Fruit fly (Drosophila melanogaster): Measurements from ENCODE around the gene CG10194.
A peak's percentile ranks its signal among the peaks of the same experiment; 100 is the strongest.

Gene CG10194

DNA sequence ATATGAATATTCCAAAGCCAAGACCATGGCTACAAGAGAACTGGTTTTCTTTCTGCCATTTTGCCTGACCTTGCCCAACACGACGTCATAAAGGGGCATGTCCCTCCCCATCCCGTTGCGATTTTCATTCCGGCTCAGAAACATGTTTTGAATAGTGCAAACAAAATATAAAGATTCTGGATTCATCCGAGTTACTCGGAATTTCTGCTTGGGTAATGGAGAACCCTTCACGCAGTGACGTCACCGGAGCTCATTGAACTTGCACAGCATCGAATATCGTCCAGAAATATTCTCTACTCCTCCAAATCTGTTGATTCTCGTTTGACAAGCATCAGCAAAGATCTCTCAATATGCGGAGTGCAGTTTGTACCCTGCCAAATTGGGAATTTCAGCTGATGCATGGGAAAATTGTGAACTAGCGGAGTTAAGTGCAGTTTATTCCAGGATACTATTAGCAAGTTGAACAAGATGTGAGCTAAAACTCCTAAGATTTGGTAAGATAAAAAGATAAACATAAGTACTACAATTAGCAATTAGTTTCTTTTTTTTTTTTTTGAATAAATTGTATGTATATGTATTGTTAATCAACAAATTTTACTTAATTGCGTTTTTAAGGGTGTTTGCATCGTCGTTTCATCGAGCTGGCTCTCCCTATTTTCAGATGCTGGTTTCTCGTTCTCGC, 35.7 kb downstream of the CG10194 start, which contains the start of gene CG10026:
CG10026 (plus strand) TSS at position 187 of the 682 bp plus-strand sequence.
- no peak for TF ChIP-seq CG5204 (GFP tag; optimal IDR thresholded peaks at IDR 0.05)
- no peak for TF ChIP-seq CG1620 (GFP tag; optimal IDR thresholded peaks at IDR 0.05)
- TF ChIP-seq CG12768 (GFP tag; optimal IDR thresholded peaks at IDR 0.05), result peak; percentile 7
- TF ChIP-seq tj (GFP tag; optimal IDR thresholded peaks at IDR 0.05), result peak; percentile 72
- TF ChIP-seq kay (GFP tag; ENCODE audit: borderline replicate concordance), result peak; percentile 52
- TF ChIP-seq CG7045 (GFP tag; optimal IDR thresholded peaks at IDR 0.05), result no peak

DNA sequence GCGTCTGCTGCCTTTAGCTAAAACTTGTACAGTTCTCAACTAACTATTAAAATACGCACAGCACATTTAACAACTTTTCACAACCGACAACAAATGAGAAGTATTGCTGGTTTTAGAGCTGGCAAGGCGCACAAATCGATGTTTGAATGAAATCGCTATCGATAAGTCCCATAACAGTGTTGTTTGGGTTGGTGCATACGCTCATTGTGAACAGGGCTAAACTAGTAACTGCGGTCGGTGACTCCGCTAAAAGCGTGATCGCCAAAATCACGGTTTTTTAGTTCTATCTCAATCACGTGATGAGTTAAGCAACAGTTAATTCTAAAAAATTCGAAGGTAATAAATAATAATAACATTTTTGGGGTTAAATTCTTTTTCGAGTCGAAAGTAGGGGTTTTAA, 36.5 kb downstream of the CG10194 start, which contains the start of gene Top2:
Top2 (minus strand) TSS at position 110 of the 400 bp plus-strand sequence.
- TF ChIP-seq CG1620 (GFP tag; optimal IDR thresholded peaks at IDR 0.05) (peak; percentile 30), Mnt (GFP tag; optimal IDR thresholded peaks at IDR 0.05) (peak; percentile 59), CG14711 (tag; optimal IDR thresholded peaks at IDR 0.05) (peak; percentile 11), CG7101 (tag; optimal IDR thresholded peaks at IDR 0.05) (peak; percentile 33), bab1 (GFP tag; optimal IDR thresholded peaks at IDR 0.05) (peak; percentile 57), CG12768 (GFP tag; optimal IDR thresholded peaks at IDR 0.05) (no peak), pad (GFP tag; optimal IDR thresholded peaks at IDR 0.05) (peak; percentile 21), cic (GFP tag; optimal IDR thresholded peaks at IDR 0.05) (no peak), CG33017 (tag; optimal IDR thresholded peaks at IDR 0.05) (no peak), Clk (GFP tag; optimal IDR thresholded peaks at IDR 0.05) (no peak), toe (GFP tag; optimal IDR thresholded peaks at IDR 0.05) (peak; percentile 8), CG5204 (GFP tag; optimal IDR thresholded peaks at IDR 0.05) (peak; percentile 26)

DNA sequence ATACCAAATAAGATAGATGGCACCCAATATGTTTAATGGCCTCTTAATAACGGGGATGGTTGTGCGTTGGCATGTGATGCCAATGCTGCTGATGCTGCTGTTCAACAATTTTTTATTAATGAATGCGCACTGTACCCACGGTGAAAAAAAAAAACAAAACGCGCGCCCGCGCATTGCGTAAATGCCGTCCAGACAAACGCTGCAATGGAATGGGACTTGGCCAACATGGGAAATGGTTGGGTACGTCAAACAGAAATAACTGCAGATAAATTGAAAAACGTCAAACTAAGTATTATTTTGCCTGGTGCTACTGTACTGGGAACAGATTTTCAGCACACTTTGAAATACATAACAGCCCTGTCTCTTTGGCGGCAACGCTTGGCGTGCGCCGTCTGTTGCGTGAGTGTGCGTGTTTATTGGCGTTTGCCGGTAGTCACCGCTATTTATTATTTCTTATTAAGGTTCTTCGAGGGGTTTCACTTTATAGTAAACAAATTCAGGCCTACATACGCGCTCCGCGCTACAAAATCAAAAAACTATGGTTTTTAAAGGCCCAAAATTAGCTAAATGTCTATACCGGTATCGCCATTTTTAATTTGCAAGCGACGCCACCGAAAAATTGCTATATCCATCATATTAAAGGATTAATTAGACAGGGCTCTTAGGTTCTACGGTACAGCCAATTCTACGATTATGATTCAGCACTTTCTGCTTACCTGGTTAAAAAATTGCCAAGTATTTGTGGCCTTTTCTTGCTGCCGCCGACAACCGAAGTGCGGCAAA, 37.2 kb downstream of the CG10194 start:
- peak; percentile 52 for TF ChIP-seq tj (GFP tag; optimal IDR thresholded peaks at IDR 0.05)
- peak; percentile 16 for TF ChIP-seq cic (GFP tag; optimal IDR thresholded peaks at IDR 0.05)
- TF ChIP-seq pad (GFP tag; optimal IDR thresholded peaks at IDR 0.05), result no peak
- TF ChIP-seq CG14711 (tag; optimal IDR thresholded peaks at IDR 0.05), result peak; percentile 20
- no peak for TF ChIP-seq CG33017 (tag; optimal IDR thresholded peaks at IDR 0.05)
- TF ChIP-seq Mnt (GFP tag; optimal IDR thresholded peaks at IDR 0.05), result peak; percentile 67

DNA sequence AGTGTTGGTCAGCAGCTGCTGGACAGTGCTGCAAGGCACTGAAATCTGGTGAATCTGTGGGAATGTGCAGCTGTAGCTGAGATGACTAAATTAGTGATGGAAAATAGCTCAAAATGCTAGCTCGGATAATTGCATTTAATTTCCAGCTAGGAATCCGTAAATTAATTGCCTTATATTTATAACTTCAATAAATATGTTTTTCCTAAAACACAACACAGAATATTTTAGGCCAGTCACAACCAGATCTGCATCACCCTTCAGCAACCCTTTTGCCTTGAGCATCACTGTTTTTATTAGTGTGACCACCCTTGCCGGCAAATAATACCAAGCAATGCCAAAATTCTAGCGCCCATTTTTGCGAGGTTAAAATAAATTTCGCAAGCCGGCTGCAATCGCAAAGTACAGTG, 45.2 kb downstream of the CG10194 start, which contains the start of gene Hs2st:
Hs2st (minus strand) TSS at position 17 of the 407 bp plus-strand sequence.
- peak; percentile 79 for TF ChIP-seq cic (GFP tag; optimal IDR thresholded peaks at IDR 0.05)
- TF ChIP-seq CG14711 (tag; optimal IDR thresholded peaks at IDR 0.05), result peak; percentile 96
- TF ChIP-seq bab1 (GFP tag; optimal IDR thresholded peaks at IDR 0.05), result peak; percentile 91
- TF ChIP-seq cnc (optimal IDR thresholded peaks at IDR 0.05), result no peak
- TF ChIP-seq CG5204 (GFP tag; optimal IDR thresholded peaks at IDR 0.05), result peak; percentile 96
- peak; percentile 96 for TF ChIP-seq Clk (GFP tag; optimal IDR thresholded peaks at IDR 0.05)
- peak; percentile 85 for TF ChIP-seq CG33017 (tag; optimal IDR thresholded peaks at IDR 0.05)
- TF ChIP-seq Crg-1 (GFP tag; optimal IDR thresholded peaks at IDR 0.05), result peak; percentile 98
- no peak for TF ChIP-seq kay (GFP tag; ENCODE audit: borderline replicate concordance)
- peak; percentile 95 for TF ChIP-seq CG12768 (GFP tag; optimal IDR thresholded peaks at IDR 0.05)
- TF ChIP-seq pad (GFP tag; optimal IDR thresholded peaks at IDR 0.05), result peak; percentile 88
- peak; percentile 94 for TF ChIP-seq tj (GFP tag; optimal IDR thresholded peaks at IDR 0.05)
- peak; percentile 95 for TF ChIP-seq CG11617 (GFP tag; optimal IDR thresholded peaks at IDR 0.05)
- peak; percentile 91 for TF ChIP-seq Mnt (GFP tag; optimal IDR thresholded peaks at IDR 0.05)
- peak; percentile 92 for TF ChIP-seq CG7101 (tag; optimal IDR thresholded peaks at IDR 0.05)
- peak; percentile 96 for TF ChIP-seq Hr96 (GFP tag; optimal IDR thresholded peaks at IDR 0.05)
- peak; percentile 92 for TF ChIP-seq ovo (GFP tag; optimal IDR thresholded peaks at IDR 0.05)
- TF ChIP-seq CG1620 (GFP tag; optimal IDR thresholded peaks at IDR 0.05), result peak; percentile 98
- TF ChIP-seq CG7045 (GFP tag; optimal IDR thresholded peaks at IDR 0.05), result peak; percentile 90
- peak; percentile 98 for TF ChIP-seq toe (GFP tag; optimal IDR thresholded peaks at IDR 0.05)

dm6 chr2L:19442627-19443026, 47.3 kb downstream of the CG10194 start, which contains the start of gene CG10237:
TSS of gene CG10237 (minus strand) at chr2L:19442727.
- TF ChIP-seq CG7101 (tag; optimal IDR thresholded peaks at IDR 0.05) (no peak), Crg-1 (GFP tag; optimal IDR thresholded peaks at IDR 0.05) (no peak), ovo (GFP tag; optimal IDR thresholded peaks at IDR 0.05) (no peak), CG1620 (GFP tag; optimal IDR thresholded peaks at IDR 0.05) (no peak), Hr96 (GFP tag; optimal IDR thresholded peaks at IDR 0.05) (no peak), CG12768 (GFP tag; optimal IDR thresholded peaks at IDR 0.05) (peak; percentile 60), cnc (optimal IDR thresholded peaks at IDR 0.05) (no peak), Mnt (GFP tag; optimal IDR thresholded peaks at IDR 0.05) (no peak)

- TF ChIP-seq CG7045 (GFP tag; optimal IDR thresholded peaks at IDR 0.05) (peak; percentile 10), Hr96 (GFP tag; optimal IDR thresholded peaks at IDR 0.05) (no peak), tj (GFP tag; optimal IDR thresholded peaks at IDR 0.05) (no peak), CG11617 (GFP tag; optimal IDR thresholded peaks at IDR 0.05) (no peak), pad (GFP tag; optimal IDR thresholded peaks at IDR 0.05) (no peak), toe (GFP tag; optimal IDR thresholded peaks at IDR 0.05) (no peak), kay (GFP tag; ENCODE audit: borderline replicate concordance) (peak; percentile 49), Mnt (GFP tag; optimal IDR thresholded peaks at IDR 0.05) (no peak), CG14711 (tag; optimal IDR thresholded peaks at IDR 0.05) (no peak)
Observed at dm6 chr2L:19441791-19442190, 48.1 kb downstream of the CG10194 start, which contains the start of gene RanGAP. TSS of gene RanGAP (plus strand) at chr2L:19441959.
